Fruit fly (Drosophila melanogaster) S2 (cell line): ENCODE results near the gene CG13640.

Experiments
- CG8478 ChIP-seq: fragments of >200 bp; optimal IDR thresholded peaks from 2 replicates; lab custom pipeline; 2018
- CTCF ChIP-seq, 2 experiments: fragments of >200 bp; optimal IDR thresholded peaks; 2 replicates each; lab custom pipeline; 2018

DNA sequence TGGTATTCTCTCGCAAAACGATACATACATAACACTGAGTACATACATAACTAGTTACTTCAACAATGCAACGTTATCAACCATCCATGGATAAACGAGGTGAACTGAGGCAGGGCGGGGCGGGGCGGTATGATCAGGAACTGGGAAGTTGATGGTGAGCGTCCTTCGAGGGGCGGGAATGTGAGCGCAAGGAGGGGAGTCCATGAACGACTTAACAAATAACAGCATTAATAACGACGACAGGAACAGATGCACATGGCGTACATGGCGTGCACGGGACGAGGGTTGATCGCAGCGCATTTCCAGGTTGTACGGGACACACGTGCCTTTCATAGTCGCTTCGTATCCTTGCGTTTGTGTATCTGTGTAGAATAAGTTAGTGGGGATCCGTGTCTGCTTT is 6.0 kb upstream of the CG13640 start:
- TF ChIP-seq CG8478 (lab: Kevin White, UChicago), result no peak
- TF ChIP-seq CTCF (optimal IDR thresholded peaks at IDR 0.05; lab: Kevin White, UChicago), result no peak
